Worm (Caenorhabditis elegans) whole organism, L4/young adult: Measurements from ENCODE around the gene K03H1.12.

Experiments used
- W03F9.2 ChIP-seq: fragments of 150-350 bp; optimal IDR thresholded peaks from 2 replicates; lab custom pipeline; 2014; ENCODE audit warnings: missing biosample characterization, missing genetic modification characterization
- him-1 ChIP-seq: sonication (generic microtip); optimal IDR thresholded peaks from 2 replicates; lab custom pipeline; 2016; ENCODE audit warnings: missing genotype, missing genetic modification reagents, missing genetic modification characterization, missing compliant biosample characterization

DNA sequence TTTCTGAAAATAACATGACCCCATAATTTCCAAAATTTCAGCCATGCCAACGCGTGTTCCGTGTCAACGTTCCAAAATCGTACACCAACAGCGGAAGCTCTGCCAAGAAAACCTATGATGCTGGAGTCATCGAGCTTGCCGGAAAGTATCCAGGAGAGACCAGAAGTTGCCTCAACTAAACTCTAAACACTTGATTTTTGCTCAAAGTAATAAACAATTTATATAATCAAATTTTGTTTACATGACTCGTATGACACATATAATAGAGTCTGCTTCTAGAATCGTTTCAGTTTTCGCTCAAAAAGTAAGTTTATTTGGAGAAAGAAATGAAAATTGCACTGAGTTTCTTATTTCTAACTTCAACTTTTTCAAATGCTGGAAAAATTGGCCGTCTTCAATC, 12.6 kb upstream of the K03H1.12 start, which contains the start of gene ttr-1:
- TF ChIP-seq W03F9.2 (no peak), him-1 (tag; lab: Kevin White, UChicago) (no peak)
